Worm (Caenorhabditis elegans) whole organism, midembryonic: ENCODE results near the gene nspg-1.

Experiments used
- T22C8.4 ChIP-seq: fragments of 200-800 bp; sonication (Bioruptor generic); IDR thresholded peaks from 2 replicates; pipeline ENCODE4 v1.3.6; 2022; ENCODE audit warnings: missing genetic modification characterization, missing compliant biosample characterization
- cog-1 ChIP-seq: sonication (generic microtip); optimal IDR thresholded peaks from 2 replicates; lab custom pipeline; 2016; ENCODE audit warnings: missing genetic modification characterization, missing compliant biosample characterization
- flt-1 ChIP-seq: fragments of 200-800 bp; sonication (Bioruptor generic); IDR thresholded peaks from 2 replicates; pipeline ENCODE4 v1.3.6; 2022; ENCODE audit warnings: missing genetic modification characterization, missing compliant biosample characterization
- med-1 ChIP-seq: sonication (generic microtip); optimal IDR thresholded peaks from 2 replicates; lab custom pipeline; 2017; ENCODE audit warnings: missing genetic modification characterization, mild to moderate bottlenecking, missing compliant biosample characterization, antibody characterized with exemption, missing genetic modification reagents; ENCODE audit not compliant: insufficient read depth
- ref-1 ChIP-seq: fragments of 200-800 bp; sonication (Bioruptor generic); conservative IDR thresholded peaks from 2 replicates; pipeline ENCODE4 v1.3.6; 2022; ENCODE audit warnings: missing genetic modification reagents, missing genetic modification characterization, missing compliant biosample characterization
- tab-1 ChIP-seq: fragments of 200-800 bp; sonication (Bioruptor generic); IDR thresholded peaks from 2 replicates; pipeline ENCODE4 v1.3.6; 2022; ENCODE audit warnings: missing genetic modification characterization, missing compliant biosample characterization
- ztf-23 ChIP-seq: fragments of 200-800 bp; sonication (Bioruptor generic); IDR thresholded peaks from 2 replicates; pipeline ENCODE4 v1.3.6; 2022; ENCODE audit warnings: missing genetic modification reagents, missing genetic modification characterization, missing compliant biosample characterization
- ztf-29 ChIP-seq: fragments of 200-800 bp; sonication (Bioruptor generic); IDR thresholded peaks from 2 replicates; pipeline ENCODE4 v1.3.6; 2022; ENCODE audit warnings: missing genetic modification reagents, missing genetic modification characterization, missing compliant biosample characterization

DNA sequence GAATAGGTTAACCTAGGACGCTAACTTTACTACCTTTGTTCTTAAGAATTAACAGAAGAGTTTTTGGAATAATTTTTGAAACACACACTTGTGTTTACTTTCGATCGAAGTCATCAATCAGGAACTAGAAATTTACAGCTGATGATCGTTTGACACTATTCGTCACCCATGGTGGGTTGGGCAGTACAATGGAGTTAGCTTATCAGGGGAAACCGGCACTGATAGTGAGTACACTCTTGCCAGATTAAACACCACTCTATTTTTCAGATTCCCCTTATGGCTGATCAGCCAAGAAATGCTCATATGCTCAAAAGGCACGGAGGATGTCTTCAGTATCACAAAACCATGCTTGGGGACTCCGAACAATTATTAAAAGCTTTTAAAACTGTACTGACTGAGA, 45.8 kb downstream of the nspg-1 start:
- TF ChIP-seq tab-1 (GFP tag; lab: Robert Waterston, UW) = no peak
- TF ChIP-seq T22C8.4 = no peak
- no peak for TF ChIP-seq cog-1 (tag; lab: Kevin White, UChicago)
- no peak for TF ChIP-seq ref-1 (GFP tag; lab: Robert Waterston, UW)
- TF ChIP-seq med-1 (GFP tag; lab: Kevin White, UChicago) = no peak
- no peak for TF ChIP-seq ztf-29 (GFP tag; lab: Robert Waterston, UW)
- TF ChIP-seq flt-1 (GFP tag; lab: Robert Waterston, UW) = no peak
- no peak for TF ChIP-seq ztf-23 (GFP tag; lab: Robert Waterston, UW)
